Worm (Caenorhabditis elegans) whole organism, young adult: ENCODE data around the gene R08F11.7.
A peak's percentile ranks its signal among the peaks of the same experiment; 100 is the strongest.

Experiments used
- B0336.3 ChIP-seq: fragments of 200-800 bp; sonication (Bioruptor generic); IDR thresholded peaks from 2 replicates; pipeline ENCODE4 v1.3.6; 2022; ENCODE audit warnings: missing genetic modification characterization, missing compliant biosample characterization
- F23B12.7 ChIP-seq: sonication (generic microtip); optimal IDR thresholded peaks from 2 replicates; lab custom pipeline; 2017; ENCODE audit warnings: missing genetic modification characterization, mild to moderate bottlenecking, missing compliant biosample characterization, antibody characterized with exemption, moderate library complexity; ENCODE audit not compliant: insufficient read depth
- F37B4.10 ChIP-seq: fragments of 200-800 bp; sonication (Bioruptor generic); IDR thresholded peaks from 2 replicates; pipeline ENCODE4 v1.3.6; 2022; ENCODE audit warnings: missing genetic modification characterization, missing compliant biosample characterization
- F49E8.2 ChIP-seq: sonication (generic microtip); optimal IDR thresholded peaks from 3 replicates; lab custom pipeline; 2017; ENCODE audit warnings: missing genetic modification characterization, mild to moderate bottlenecking, missing compliant biosample characterization, antibody characterized with exemption, moderate library complexity; ENCODE audit not compliant: insufficient read depth
- Y53F4B.3 ChIP-seq: fragments of 200-800 bp; sonication (Bioruptor generic); IDR thresholded peaks from 2 replicates; pipeline ENCODE4 v1.3.6; 2022; ENCODE audit warnings: missing genetic modification reagents, missing genetic modification characterization, missing compliant biosample characterization
- Y56A3A.18 ChIP-seq: fragments of 200-800 bp; sonication (Bioruptor generic); IDR thresholded peaks from 2 replicates; pipeline ENCODE4 v1.3.6; 2022; ENCODE audit warnings: missing genetic modification reagents, missing genetic modification characterization, missing compliant biosample characterization
- Y67H2A.10 ChIP-seq: fragments of 200-800 bp; sonication (Bioruptor generic); conservative IDR thresholded peaks from 2 replicates; pipeline ENCODE4 v1.3.6; 2022; ENCODE audit warnings: missing genetic modification reagents, missing genetic modification characterization, missing compliant biosample characterization
- ZK185.1 ChIP-seq: sonication (generic microtip); optimal IDR thresholded peaks from 2 replicates; lab custom pipeline; 2016; ENCODE audit warnings: mild to moderate bottlenecking, missing genetic modification characterization, missing compliant biosample characterization; ENCODE audit not compliant: poor library complexity, severe bottlenecking
- ama-1 ChIP-seq, 3 experiments: fragments of 150-350 bp in 1 of 3; sonication (generic microtip) in 2 of 3; optimal IDR thresholded peaks; 2 replicates each; lab custom pipeline; 2014 to 2018; ENCODE audit warnings: missing biosample characterization in 2 of 3, missing genetic modification characterization in 2 of 3, missing genetic modification reagents in 2 of 3
- attf-3 ChIP-seq: fragments of 200-800 bp; sonication (Bioruptor generic); conservative IDR thresholded peaks from 2 replicates; pipeline ENCODE4 v1.3.6; 2022; ENCODE audit warnings: missing genetic modification reagents, missing genetic modification characterization, missing compliant biosample characterization
- attf-6 ChIP-seq: fragments of 200-800 bp; sonication (Bioruptor generic); IDR thresholded peaks from 2 replicates; pipeline ENCODE4 v1.3.6; 2022; ENCODE audit warnings: missing genetic modification reagents, missing genetic modification characterization, missing compliant biosample characterization
- cebp-1 ChIP-seq, 2 experiments: fragments of 200-800 bp in 1 of 2; sonication (Bioruptor generic) in 1 of 2; sonication (generic microtip) in 1 of 2; IDR thresholded peaks in 1 of 2; optimal IDR thresholded peaks in 1 of 2; 2 replicates each; pipeline versions ENCODE4 v1.3.6 to Lab custom; 2017 to 2022; ENCODE audit warnings: missing compliant biosample characterization in 2 of 2, missing genetic modification characterization in 2 of 2, mild to moderate bottlenecking in 1 of 2, missing genetic modification reagents in 1 of 2, moderate library complexity in 1 of 2
- dox-1 ChIP-seq: fragments of 200-800 bp; sonication (Bioruptor generic); IDR thresholded peaks from 2 replicates; pipeline ENCODE4 v1.3.6; 2022; ENCODE audit warnings: missing genetic modification reagents, missing genetic modification characterization, missing compliant biosample characterization
- dpl-1 ChIP-seq: fragments of 150-350 bp; optimal IDR thresholded peaks from 2 replicates; lab custom pipeline; 2014; ENCODE audit warnings: missing biosample characterization, missing genetic modification reagents, missing genetic modification characterization
- efl-1 ChIP-seq: fragments of 150-350 bp; optimal IDR thresholded peaks from 2 replicates; lab custom pipeline; 2014; ENCODE audit warnings: missing biosample characterization, missing genetic modification reagents, missing genetic modification characterization
- egl-18 ChIP-seq: fragments of 200-800 bp; sonication (Bioruptor generic); IDR thresholded peaks from 2 replicates; pipeline ENCODE4 v1.3.6; 2022; ENCODE audit warnings: missing genetic modification reagents, missing genetic modification characterization, missing compliant biosample characterization
- egrh-3 ChIP-seq: fragments of 200-800 bp; sonication (Bioruptor generic); IDR thresholded peaks from 2 replicates; pipeline ENCODE4 v1.3.6; 2022; ENCODE audit warnings: missing genetic modification reagents, missing genetic modification characterization, missing compliant biosample characterization
- ekl-4 ChIP-seq: fragments of 200-800 bp; sonication (Bioruptor generic); IDR thresholded peaks from 2 replicates; pipeline ENCODE4 v1.3.6; 2022; ENCODE audit warnings: missing genetic modification reagents, missing genetic modification characterization, missing compliant biosample characterization
- hlh-26 ChIP-seq: fragments of 200-800 bp; sonication (Bioruptor generic); conservative IDR thresholded peaks from 2 replicates; pipeline ENCODE4 v1.3.6; 2022; ENCODE audit warnings: missing genetic modification reagents, missing genetic modification characterization, missing compliant biosample characterization
- hmg-1.2 ChIP-seq: fragments of 200-800 bp; sonication (Bioruptor generic); IDR thresholded peaks from 2 replicates; pipeline ENCODE4 v1.3.6; 2022; ENCODE audit warnings: missing genetic modification reagents, missing genetic modification characterization, missing compliant biosample characterization
- lag-1 ChIP-seq: fragments of 200-800 bp; sonication (Bioruptor generic); IDR thresholded peaks from 2 replicates; pipeline ENCODE4 v1.3.6; 2022; ENCODE audit warnings: missing genetic modification reagents, missing genetic modification characterization, missing compliant biosample characterization
- lin-26 ChIP-seq: fragments of 200-800 bp; sonication (Bioruptor generic); IDR thresholded peaks from 2 replicates; pipeline ENCODE4 v1.3.6; 2022; ENCODE audit warnings: missing genetic modification reagents, missing genetic modification characterization, missing compliant biosample characterization
- lin-35 ChIP-seq, 3 experiments: fragments of 150-350 bp in 2 of 3; sonication (generic microtip) in 1 of 3; optimal IDR thresholded peaks; 2 replicates each; lab custom pipeline; 2014 to 2018; ENCODE audit warnings: missing biosample characterization in 3 of 3, missing genetic modification characterization in 3 of 3, missing genetic modification reagents in 3 of 3
- lin-54 ChIP-seq: fragments of 200-800 bp; sonication (Bioruptor generic); optimal IDR thresholded peaks from 2 replicates; lab custom pipeline; 2018; ENCODE audit warnings: mild to moderate bottlenecking, missing genetic modification characterization, missing compliant biosample characterization
- lsl-1 ChIP-seq: fragments of 200-800 bp; sonication (Bioruptor generic); optimal IDR thresholded peaks from 2 replicates; lab custom pipeline; 2018; ENCODE audit warnings: mild to moderate bottlenecking, missing genetic modification characterization, moderate library complexity, missing compliant biosample characterization
- madf-10 ChIP-seq: sonication (generic microtip); optimal IDR thresholded peaks from 2 replicates; lab custom pipeline; 2016; ENCODE audit warnings: mild to moderate bottlenecking, missing genetic modification characterization, missing compliant biosample characterization
- madf-6 ChIP-seq: fragments of 200-800 bp; sonication (Bioruptor generic); IDR thresholded peaks from 2 replicates; pipeline ENCODE4 v1.3.6; 2022; ENCODE audit warnings: missing genetic modification reagents, missing genetic modification characterization, missing compliant biosample characterization
- mxl-1 ChIP-seq: sonication (generic microtip); optimal IDR thresholded peaks from 2 replicates; lab custom pipeline; 2016; ENCODE audit warnings: missing genetic modification characterization, missing compliant biosample characterization
- nfyb-1 ChIP-seq: fragments of 200-800 bp; sonication (Bioruptor generic); IDR thresholded peaks from 2 replicates; pipeline ENCODE4 v1.3.6; 2022; ENCODE audit warnings: missing genetic modification reagents, missing genetic modification characterization, missing compliant biosample characterization
- pbrm-1 ChIP-seq: fragments of 200-800 bp; sonication (Bioruptor generic); IDR thresholded peaks from 2 replicates; pipeline ENCODE4 v1.3.6; 2022; ENCODE audit warnings: missing genetic modification reagents, missing genetic modification characterization, missing compliant biosample characterization
- rcor-1 ChIP-seq: fragments of 200-800 bp; sonication (Bioruptor generic); IDR thresholded peaks from 2 replicates; pipeline ENCODE4 v1.3.6; 2022; ENCODE audit warnings: missing genetic modification reagents, missing genetic modification characterization, missing compliant biosample characterization
- sea-2 ChIP-seq: fragments of 200-800 bp; sonication (Bioruptor generic); IDR thresholded peaks from 2 replicates; pipeline ENCODE4 v1.3.6; 2022; ENCODE audit warnings: missing genetic modification characterization, missing compliant biosample characterization
- snpc-1.1 ChIP-seq: sonication (generic microtip); optimal IDR thresholded peaks from 2 replicates; lab custom pipeline; 2017; ENCODE audit warnings: missing genetic modification characterization, mild to moderate bottlenecking, missing compliant biosample characterization, antibody characterized with exemption, moderate library complexity, missing genotype, missing genetic modification reagents; ENCODE audit not compliant: insufficient read depth
- snpc-1.3 ChIP-seq: sonication (generic microtip); optimal IDR thresholded peaks from 2 replicates; lab custom pipeline; 2017; ENCODE audit warnings: missing genetic modification characterization, mild to moderate bottlenecking, missing compliant biosample characterization, antibody characterized with exemption, moderate library complexity, missing genotype, missing genetic modification reagents; ENCODE audit not compliant: insufficient read depth
- snpc-3.4 ChIP-seq: sonication (generic microtip); optimal IDR thresholded peaks from 2 replicates; lab custom pipeline; 2017; ENCODE audit warnings: missing genetic modification characterization, mild to moderate bottlenecking, missing compliant biosample characterization, antibody characterized with exemption, moderate library complexity, missing genotype, missing genetic modification reagents
- snpc-4 ChIP-seq, 5 experiments: fragments of 150-350 bp in 1 of 5; sonication (generic microtip) in 4 of 5; optimal IDR thresholded peaks; 2 replicates each; lab custom pipeline; 2014 to 2018; ENCODE audit warnings: missing genetic modification characterization in 5 of 5, missing biosample characterization in 3 of 5, antibody characterized with exemption in 2 of 5, mild to moderate bottlenecking in 2 of 5, missing compliant biosample characterization in 2 of 5, missing genotype in 2 of 5, moderate library complexity in 2 of 5, missing genetic modification reagents in 1 of 5
- tbp1 ChIP-seq: fragments of 200-800 bp; sonication (Bioruptor generic); optimal IDR thresholded peaks from 2 replicates; lab custom pipeline; 2018; ENCODE audit warnings: mild to moderate bottlenecking, missing genetic modification characterization, missing compliant biosample characterization
- tlf-1 ChIP-seq: fragments of 200-800 bp; sonication (Bioruptor generic); optimal IDR thresholded peaks from 2 replicates; lab custom pipeline; 2018; ENCODE audit warnings: mild to moderate bottlenecking, missing genetic modification characterization, missing compliant biosample characterization
- zfh-2 ChIP-seq: fragments of 200-800 bp; sonication (Bioruptor generic); conservative IDR thresholded peaks from 2 replicates; pipeline ENCODE4 v1.3.6; 2022; ENCODE audit warnings: missing genetic modification reagents, missing genetic modification characterization, missing compliant biosample characterization
- ztf-6 ChIP-seq: fragments of 200-800 bp; sonication (Bioruptor generic); IDR thresholded peaks from 2 replicates; pipeline ENCODE4 v1.3.6; 2022; ENCODE audit warnings: missing genetic modification reagents, missing genetic modification characterization, missing compliant biosample characterization

R08F11.7 gene

ce11 chrV:3750328-3750727 is 39.5 kb upstream of the R08F11.7 start:
- TF ChIP-seq zfh-2 (GFP tag; lab: Robert Waterston, UW) (peak; percentile 87), snpc-3.4 (tag; lab: Kevin White, UChicago) (no peak), mxl-1 (tag; lab: Kevin White, UChicago) (no peak), egrh-3 (GFP tag; lab: Robert Waterston, UW) (peak; percentile 71; the same call in 1 of the 2 replicates)

DNA sequence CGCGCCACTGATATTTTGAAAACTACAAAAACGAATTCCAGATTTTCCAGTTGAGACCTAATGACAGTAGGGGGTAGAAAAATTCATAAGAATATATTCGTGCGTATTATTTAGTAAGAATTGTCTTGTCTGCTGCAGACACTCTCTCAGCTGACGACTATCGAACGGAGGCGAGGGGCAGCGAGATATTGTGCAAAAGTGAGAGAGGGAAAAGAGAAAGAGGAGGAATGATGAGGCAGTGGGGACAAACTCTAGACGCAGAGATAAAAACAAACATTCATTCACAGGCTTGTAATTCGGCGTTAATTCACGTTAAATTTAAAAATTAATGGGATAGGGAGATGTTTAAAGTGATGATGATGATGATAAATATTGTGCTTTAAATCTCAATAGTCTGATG is 33.0 kb upstream of the R08F11.7 start, which contains the start of gene gid-7:
TSS of gene gid-7 (minus strand) at position 188 of the 400 bp plus-strand sequence.
- TF ChIP-seq tlf-1 (GFP tag; lab: Kevin White, UChicago) (peak; percentile 4), ztf-6 (GFP tag; lab: Robert Waterston, UW) (no peak), snpc-1.3 (peak; percentile 3), snpc-4 (GFP tag; optimal IDR thresholded peaks at IDR 0.05; lab: Kevin White, UChicago) (no peak), snpc-4 (tag; optimal IDR thresholded peaks at IDR 0.05; lab: Kevin White, UChicago) (peak in 3 of 4 experiments; percentile 25 to 46 (median 41)), lag-1 (no peak), tbp1 (GFP tag; lab: Kevin White, UChicago) (no peak), F37B4.10 (GFP tag; lab: Robert Waterston, UW) (no peak), dox-1 (GFP tag; lab: Robert Waterston, UW) (0 out of 2 replicates have a peak, but pooled peaks have one; percentile 14), ekl-4 (0 out of 2 replicates have a peak, but pooled peaks have one; percentile 28), mxl-1 (tag; lab: Kevin White, UChicago) (no peak), lin-54 (GFP tag; lab: Kevin White, UChicago) (peak; percentile 6), lin-35 (GFP tag; optimal IDR thresholded peaks at IDR 0.05; lab: Kevin White, UChicago) (peak in 1 of 3 experiments; percentile 9), lsl-1 (no peak), madf-6 (GFP tag; lab: Robert Waterston, UW) (peak; percentile 37; the same call in 1 of the 2 replicates), Y56A3A.18 (GFP tag; lab: Robert Waterston, UW) (0 out of 2 replicates have a peak, but pooled peaks have one; percentile 54), nfyb-1 (GFP tag; lab: Robert Waterston, UW) (0 out of 2 replicates have a peak, but pooled peaks have one; percentile 36), madf-10 (tag; lab: Kevin White, UChicago) (no peak), cebp-1 (GFP tag; IDR thresholded peaks at IDR 0.05; lab: Robert Waterston, UW) (no peak), cebp-1 (tag; optimal IDR thresholded peaks at IDR 0.05; lab: Kevin White, UChicago) (peak; percentile 44), F49E8.2 (tag; lab: Kevin White, UChicago) (peak; percentile 61), ama-1 (optimal IDR thresholded peaks at IDR 0.05; lab: Kevin White, UChicago) (no peak), ama-1 (GFP tag; optimal IDR thresholded peaks at IDR 0.05; lab: Kevin White, UChicago) (peak in 1 of 2 experiments; percentile 48), hmg-1.2 (GFP tag; lab: Robert Waterston, UW) (peak; percentile 97), lin-26 (GFP tag; lab: Robert Waterston, UW) (0 out of 2 replicates have a peak, but pooled peaks have one; percentile 24), attf-3 (GFP tag; lab: Robert Waterston, UW) (peak; percentile 38), pbrm-1 (no peak), B0336.3 (GFP tag; lab: Robert Waterston, UW) (peak; percentile 30; the same call in 1 of the 2 replicates), sea-2 (GFP tag; lab: Robert Waterston, UW) (no peak)

DNA sequence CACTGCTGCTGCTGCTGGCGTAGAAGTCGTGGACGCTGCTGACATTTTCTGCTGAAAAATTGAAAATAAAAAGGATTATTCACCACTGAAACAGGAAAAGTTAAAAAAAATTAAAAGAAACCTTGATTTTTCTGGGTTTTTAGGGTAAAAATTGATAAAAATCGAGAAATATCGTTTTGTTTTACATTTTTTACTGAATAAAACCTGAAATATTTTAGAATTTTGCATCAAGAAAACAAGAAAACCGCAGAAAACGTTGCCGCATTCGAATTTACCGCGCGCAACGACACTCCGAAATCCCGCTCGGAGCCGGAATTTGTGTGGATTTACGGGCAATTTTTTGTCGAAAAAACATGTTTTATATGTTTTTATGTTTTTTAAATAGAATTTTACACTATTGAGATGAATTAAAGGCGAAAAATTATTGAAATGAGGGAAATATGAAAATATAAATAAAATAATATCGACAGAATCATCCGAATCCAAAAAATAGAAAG is 30.4 kb upstream of the R08F11.7 start, which contains the start of gene chk-1:
TSS of gene chk-1 (minus strand) at position 51 of the 497 bp plus-strand sequence.
- no peak for TF ChIP-seq egl-18 (GFP tag; lab: Robert Waterston, UW)
- no peak for TF ChIP-seq hlh-26 (GFP tag; lab: Robert Waterston, UW)
- no peak for TF ChIP-seq mxl-1 (tag; lab: Kevin White, UChicago)
- peak; percentile 98 for TF ChIP-seq attf-3 (GFP tag; lab: Robert Waterston, UW)
- 0 out of 2 replicates have a peak, but pooled peaks have one; percentile 9 for TF ChIP-seq rcor-1 (GFP tag; lab: Robert Waterston, UW)
- TF ChIP-seq ZK185.1, result no peak
- TF ChIP-seq snpc-3.4 (tag; lab: Kevin White, UChicago), result peak; percentile 7
- TF ChIP-seq Y67H2A.10 (GFP tag; lab: Robert Waterston, UW), result no peak
- TF ChIP-seq Y53F4B.3 (GFP tag; lab: Robert Waterston, UW), result no peak
- peak; percentile 80 for TF ChIP-seq efl-1 (GFP tag; lab: Kevin White, UChicago)
- no peak for TF ChIP-seq egrh-3 (GFP tag; lab: Robert Waterston, UW)
- peak; percentile 9 for TF ChIP-seq snpc-1.1
- TF ChIP-seq lin-35 (GFP tag; optimal IDR thresholded peaks at IDR 0.05; lab: Kevin White, UChicago), result peak in 2 of 3 experiments; percentile 32 to 87
- TF ChIP-seq lsl-1, result peak; percentile 38
- TF ChIP-seq attf-6 (GFP tag; lab: Robert Waterston, UW), result no peak
- TF ChIP-seq cebp-1 (GFP tag; IDR thresholded peaks at IDR 0.05; lab: Robert Waterston, UW), result no peak
- TF ChIP-seq cebp-1 (tag; optimal IDR thresholded peaks at IDR 0.05; lab: Kevin White, UChicago), result no peak
- peak; percentile 77 for TF ChIP-seq F23B12.7
- peak; percentile 84 for TF ChIP-seq dpl-1 (GFP tag; lab: Kevin White, UChicago)
- TF ChIP-seq lin-54 (GFP tag; lab: Kevin White, UChicago), result peak; percentile 88
